Worm (Caenorhabditis elegans): ENCODE results near the gene C50F7.6.

Gene C50F7.6

ce11 chrIV:7672872-7673271 lies 50.1 kb downstream of the C50F7.6 start, which contains the start of gene C08G9.2:
TSS of gene C08G9.2 (minus strand) at chrIV:7672972.
- TF ChIP-seq dao-5 (tag; optimal IDR thresholded peaks at IDR 0.05) (no peak), W03F9.2 (tag; optimal IDR thresholded peaks at IDR 0.05) (no peak), him-1 (tag; optimal IDR thresholded peaks at IDR 0.05) (no peak)
